Worm (Caenorhabditis elegans): ENCODE results near the gene Y43F8C.13.

The Y43F8C.13 gene

DNA sequence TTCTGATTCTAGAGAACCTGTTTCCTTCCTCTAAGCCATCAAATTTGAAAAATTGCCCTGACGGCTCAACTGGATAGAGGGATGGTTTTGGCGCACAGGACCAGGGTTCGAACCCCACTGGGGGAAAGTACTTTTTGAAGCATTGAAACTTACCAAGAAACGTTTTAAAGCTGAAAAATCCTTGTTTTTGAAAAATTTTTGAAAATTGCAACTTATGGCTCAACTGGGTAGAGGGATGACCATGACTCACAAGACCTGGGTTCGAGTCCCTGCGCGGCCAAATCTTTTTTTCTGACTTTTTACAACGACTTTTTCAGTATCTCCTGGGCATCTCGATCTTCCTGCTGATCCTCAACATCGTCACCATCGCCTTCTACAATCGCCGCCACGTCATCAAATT lies 26.3 kb downstream of the Y43F8C.13 start:
- TF ChIP-seq klf-2 (GFP tag; conservative IDR thresholded peaks at IDR 0.05) = no peak
- TF ChIP-seq flt-1 (GFP tag; IDR thresholded peaks at IDR 0.05) = no peak
- no peak for TF ChIP-seq ztf-29 (GFP tag; IDR thresholded peaks at IDR 0.05)
- TF ChIP-seq T22C8.4 (GFP tag; IDR thresholded peaks at IDR 0.05) = no peak
- TF ChIP-seq cog-1 (tag; optimal IDR thresholded peaks at IDR 0.05) = no peak
- TF ChIP-seq ztf-23 (GFP tag; IDR thresholded peaks at IDR 0.05) = no peak

DNA sequence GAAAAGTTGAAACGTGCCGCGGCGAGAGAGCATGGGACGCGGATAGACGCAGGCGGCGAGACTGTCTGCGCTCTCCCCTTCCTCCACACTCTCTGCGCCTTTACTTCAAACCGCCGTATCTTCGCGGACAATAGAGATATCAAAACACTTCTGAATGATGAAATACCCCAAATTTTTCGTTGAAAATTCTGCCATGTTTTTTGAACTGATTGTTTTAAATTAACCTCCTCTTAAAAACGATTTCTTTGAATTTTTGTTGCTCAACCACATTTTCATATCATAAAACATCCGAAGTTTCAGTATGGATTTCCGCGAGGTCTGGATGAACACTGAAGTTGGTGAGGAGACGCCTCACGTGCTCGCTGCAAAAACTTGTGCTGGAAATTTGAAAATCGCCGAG lies 27.2 kb downstream of the Y43F8C.13 start, which contains the start of gene Y43F8C.11:
TSS of gene Y43F8C.11 (plus strand) at position 301 of the 400 bp plus-strand sequence.
- no peak for TF ChIP-seq cog-1 (tag; optimal IDR thresholded peaks at IDR 0.05)
- TF ChIP-seq ztf-23 (GFP tag; IDR thresholded peaks at IDR 0.05) = no peak
- no peak for TF ChIP-seq ref-1 (GFP tag; conservative IDR thresholded peaks at IDR 0.05)
- TF ChIP-seq T22C8.4 (GFP tag; IDR thresholded peaks at IDR 0.05) = no peak
- TF ChIP-seq flt-1 (GFP tag; IDR thresholded peaks at IDR 0.05) = no peak
- no peak for TF ChIP-seq med-1 (GFP tag; optimal IDR thresholded peaks at IDR 0.05; ENCODE audit: insufficient read depth)
- no peak for TF ChIP-seq klf-2 (GFP tag; conservative IDR thresholded peaks at IDR 0.05)
- no peak for TF ChIP-seq tab-1 (GFP tag; IDR thresholded peaks at IDR 0.05)
- TF ChIP-seq ztf-29 (GFP tag; IDR thresholded peaks at IDR 0.05) = no peak

DNA sequence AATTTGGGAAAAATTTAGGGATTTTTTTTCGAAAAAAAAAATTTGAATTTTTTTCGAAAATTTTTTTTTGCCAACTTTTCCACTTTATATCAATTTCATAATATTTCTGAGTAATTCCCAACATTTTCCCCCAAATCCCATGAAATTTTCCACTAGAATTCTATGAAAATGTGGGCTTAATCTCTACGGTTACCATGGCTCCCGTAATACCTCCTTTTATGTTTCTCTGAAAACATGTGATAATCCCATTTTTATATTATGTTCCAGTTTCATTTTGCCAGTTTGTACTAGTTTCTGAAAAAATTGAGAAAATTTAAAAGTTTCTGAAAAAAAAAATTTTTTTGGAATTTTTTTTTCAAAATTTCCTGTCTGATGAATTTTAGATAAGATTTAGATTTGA lies 29.0 kb downstream of the Y43F8C.13 start:
- TF ChIP-seq med-1 (GFP tag; optimal IDR thresholded peaks at IDR 0.05; ENCODE audit: insufficient read depth) = no peak
- TF ChIP-seq cog-1 (tag; optimal IDR thresholded peaks at IDR 0.05) = no peak
- TF ChIP-seq klf-2 (GFP tag; conservative IDR thresholded peaks at IDR 0.05) = no peak
- TF ChIP-seq flt-1 (GFP tag; IDR thresholded peaks at IDR 0.05) = no peak
- TF ChIP-seq ref-1 (GFP tag; conservative IDR thresholded peaks at IDR 0.05) = no peak
- no peak for TF ChIP-seq ztf-29 (GFP tag; IDR thresholded peaks at IDR 0.05)
- no peak for TF ChIP-seq ztf-23 (GFP tag; IDR thresholded peaks at IDR 0.05)
- TF ChIP-seq T22C8.4 (GFP tag; IDR thresholded peaks at IDR 0.05) = no peak
- no peak for TF ChIP-seq tab-1 (GFP tag; IDR thresholded peaks at IDR 0.05)

DNA sequence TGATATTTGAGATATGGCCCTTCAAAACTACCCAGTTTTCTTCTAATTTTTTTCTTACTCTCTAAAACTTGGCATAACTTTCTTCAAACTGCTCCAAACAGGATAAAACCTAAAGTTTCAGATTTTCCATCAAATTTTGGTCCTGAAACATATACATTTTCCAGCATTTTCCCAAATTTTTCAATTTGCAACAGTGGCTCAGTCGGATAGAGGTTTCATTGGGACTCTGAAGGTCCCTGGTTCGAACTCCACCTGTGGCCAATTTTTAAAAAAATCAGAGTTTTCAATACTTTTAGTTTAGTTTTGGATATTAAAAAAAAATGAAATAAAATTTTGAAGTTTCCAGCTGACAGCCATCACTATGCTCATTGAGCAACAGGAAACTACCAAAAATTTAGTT lies 29.5 kb downstream of the Y43F8C.13 start:
- no peak for TF ChIP-seq ztf-29 (GFP tag; IDR thresholded peaks at IDR 0.05)
- no peak for TF ChIP-seq ztf-23 (GFP tag; IDR thresholded peaks at IDR 0.05)
- no peak for TF ChIP-seq tab-1 (GFP tag; IDR thresholded peaks at IDR 0.05)
- TF ChIP-seq med-1 (GFP tag; optimal IDR thresholded peaks at IDR 0.05; ENCODE audit: insufficient read depth) = no peak
- no peak for TF ChIP-seq ref-1 (GFP tag; conservative IDR thresholded peaks at IDR 0.05)
- no peak for TF ChIP-seq flt-1 (GFP tag; IDR thresholded peaks at IDR 0.05)

DNA sequence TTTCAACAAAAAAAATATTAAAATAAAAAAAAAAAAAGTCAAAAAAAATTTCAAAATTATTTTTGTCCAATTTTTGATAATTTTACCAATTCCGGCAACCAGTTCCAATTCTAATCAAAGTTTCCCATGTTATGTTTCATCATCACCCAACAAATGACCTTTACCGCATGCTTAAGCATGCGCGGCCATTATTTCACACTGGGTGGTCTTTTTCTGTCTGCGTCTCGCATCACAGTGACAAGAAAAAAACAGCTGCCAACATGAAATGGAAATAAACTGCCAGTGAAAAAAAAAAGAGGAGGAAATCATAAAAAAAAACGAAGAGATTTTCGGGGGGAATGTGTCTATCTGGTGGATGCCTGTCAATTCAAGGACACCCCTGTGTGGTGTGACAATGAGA lies 30.9 kb downstream of the Y43F8C.13 start:
- TF ChIP-seq cog-1 (tag; optimal IDR thresholded peaks at IDR 0.05) (no peak), ztf-29 (GFP tag; IDR thresholded peaks at IDR 0.05) (peak; percentile 85; the same call in 1 of the 2 replicates), med-1 (GFP tag; optimal IDR thresholded peaks at IDR 0.05; ENCODE audit: insufficient read depth) (no peak)

DNA sequence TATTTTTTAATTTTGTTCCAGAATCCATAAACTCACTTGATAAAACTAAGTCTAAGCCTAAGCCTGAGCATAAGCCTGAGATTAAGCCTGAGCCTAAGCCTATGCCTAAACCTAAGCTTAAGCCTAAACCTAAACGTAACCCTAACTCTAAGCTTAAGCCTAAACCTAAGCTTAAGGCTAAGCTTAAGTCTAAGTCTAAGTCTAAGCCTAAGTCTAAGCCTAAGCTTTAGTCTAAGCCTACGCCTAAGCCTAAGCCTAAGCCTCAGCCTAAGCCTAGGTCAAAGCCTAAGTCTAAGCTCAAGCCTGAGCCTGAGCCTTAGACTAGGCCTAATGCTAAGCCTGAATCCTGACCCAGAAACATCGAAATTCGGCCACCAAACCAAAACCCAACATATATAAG lies 32.6 kb downstream of the Y43F8C.13 start:
- 0 out of 2 replicates have a peak, but pooled peaks have one; percentile 24 for TF ChIP-seq ztf-29 (GFP tag; IDR thresholded peaks at IDR 0.05)
- TF ChIP-seq cog-1 (tag; optimal IDR thresholded peaks at IDR 0.05) = no peak

DNA sequence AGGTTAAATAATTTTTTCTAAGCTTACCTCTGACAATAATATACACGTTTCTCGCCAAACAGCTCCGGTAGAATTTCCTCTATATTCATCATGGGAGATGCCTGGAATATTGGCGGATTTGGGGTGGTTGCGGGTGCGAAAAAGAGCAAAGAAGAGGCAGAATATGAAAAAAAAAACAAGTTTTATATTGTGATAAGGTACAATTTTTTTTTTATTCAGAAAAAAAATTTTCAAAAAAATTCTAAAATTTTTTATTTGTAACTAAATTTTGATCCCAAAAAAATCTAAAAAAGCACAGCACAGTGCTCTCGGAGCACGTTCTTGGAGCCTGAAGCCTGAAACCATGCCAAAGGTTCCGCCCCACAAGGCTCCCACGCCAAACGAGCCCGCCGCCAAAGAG lies 42.0 kb downstream of the Y43F8C.13 start, which contains the start of gene dmd-3:
TSS of gene dmd-3 (minus strand) at position 101 of the 400 bp plus-strand sequence.
- TF ChIP-seq klf-2 (GFP tag; conservative IDR thresholded peaks at IDR 0.05) (no peak), ztf-29 (GFP tag; IDR thresholded peaks at IDR 0.05) (no peak), tab-1 (GFP tag; IDR thresholded peaks at IDR 0.05) (no peak), flt-1 (GFP tag; IDR thresholded peaks at IDR 0.05) (no peak), T22C8.4 (GFP tag; IDR thresholded peaks at IDR 0.05) (no peak), cog-1 (tag; optimal IDR thresholded peaks at IDR 0.05) (no peak), med-1 (GFP tag; optimal IDR thresholded peaks at IDR 0.05; ENCODE audit: insufficient read depth) (no peak), ref-1 (GFP tag; conservative IDR thresholded peaks at IDR 0.05) (no peak), ztf-23 (GFP tag; IDR thresholded peaks at IDR 0.05) (no peak)

DNA sequence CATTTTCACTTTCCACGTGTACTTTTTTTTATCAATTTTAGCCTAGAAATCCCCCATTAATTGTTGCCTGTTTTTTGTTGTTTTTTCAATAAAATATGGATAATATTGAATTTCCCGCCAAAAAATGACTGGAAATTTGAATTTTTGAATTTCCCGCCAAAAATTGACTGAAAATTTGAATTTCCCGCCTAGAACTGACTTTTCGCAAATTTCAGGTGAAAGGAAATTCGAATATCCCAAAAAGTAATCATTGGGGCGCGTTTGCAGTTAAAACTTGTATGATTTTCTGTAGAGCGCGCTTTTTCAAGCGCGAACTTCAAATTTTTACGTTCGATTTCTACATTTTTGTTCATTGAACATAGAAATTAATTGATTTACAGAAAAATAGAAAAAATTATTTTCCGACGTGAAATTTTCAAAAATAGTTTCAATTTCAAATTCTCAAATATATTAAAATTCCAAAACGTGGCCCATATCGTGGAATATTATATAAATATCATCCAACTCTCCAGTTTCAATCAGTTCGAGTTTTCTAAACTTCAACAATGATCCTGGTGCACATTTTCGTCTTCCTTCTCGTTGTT lies 51.5 kb downstream of the Y43F8C.13 start, which contains the start of gene Y43F8C.9:
TSS of gene Y43F8C.9 (plus strand) at position 534 of the 584 bp plus-strand sequence.
- TF ChIP-seq med-1 (GFP tag; optimal IDR thresholded peaks at IDR 0.05; ENCODE audit: insufficient read depth) (no peak), tab-1 (GFP tag; IDR thresholded peaks at IDR 0.05) (no peak), ref-1 (GFP tag; conservative IDR thresholded peaks at IDR 0.05) (no peak), ztf-29 (GFP tag; IDR thresholded peaks at IDR 0.05) (no peak), T22C8.4 (GFP tag; IDR thresholded peaks at IDR 0.05) (no peak)

DNA sequence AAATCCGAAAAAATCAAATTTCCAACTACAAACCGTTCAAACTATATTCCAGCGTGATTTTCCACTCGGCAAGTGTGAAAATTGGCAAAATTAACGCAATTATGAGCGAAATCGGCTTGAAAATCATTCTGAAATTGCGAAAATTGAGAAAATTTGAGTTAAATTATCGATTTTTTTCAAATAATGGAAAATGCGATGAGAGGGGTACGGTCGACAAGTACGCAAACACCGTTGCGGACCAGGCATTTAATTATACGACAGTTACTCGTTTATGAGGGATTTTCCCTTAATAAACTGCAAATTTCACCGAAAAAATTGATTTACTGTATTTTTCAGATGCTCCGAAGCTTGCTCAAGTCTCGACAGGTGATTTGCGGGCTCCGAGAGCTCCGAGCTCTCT lies 53.3 kb downstream of the Y43F8C.13 start, which contains the start of the genes Y43F8C.7 and mrps-28:
TSS of gene Y43F8C.7 (minus strand) at position 128 of the 400 bp plus-strand sequence.
TSS of gene mrps-28 (plus strand) at position 337 of the 400 bp plus-strand sequence.
- TF ChIP-seq ztf-23 (GFP tag; IDR thresholded peaks at IDR 0.05) = no peak
- peak; percentile 88 for TF ChIP-seq T22C8.4 (GFP tag; IDR thresholded peaks at IDR 0.05)
